Fruit fly (Drosophila melanogaster) whole organism, embryonic: ENCODE measurements around the gene REG.

ENCODE experiments used
- Adf1 ChIP-seq: fragments of 200-800 bp; sonication (Bioruptor generic); IDR thresholded peaks from 2 replicates; pipeline ENCODE4 v1.3.6; 2022; ENCODE audit warnings: missing biosample characterization, missing genetic modification characterization
- CG10543 ChIP-seq: fragments of 200-800 bp; sonication (Bioruptor generic); optimal IDR thresholded peaks from 3 replicates; lab custom pipeline; 2017; ENCODE audit warnings: missing biosample characterization, mild to moderate bottlenecking, missing genetic modification characterization, moderate library complexity
- CG11247 ChIP-seq: fragments of 200-800 bp; sonication (Bioruptor generic); IDR thresholded peaks from 2 replicates; pipeline ENCODE4 v1.3.6; 2022; ENCODE audit warnings: missing biosample characterization, missing genetic modification characterization
- CG11456 ChIP-seq: fragments of 200-800 bp; sonication (Bioruptor generic); IDR thresholded peaks from 3 replicates; pipeline ENCODE4 v1.3.6; 2022; ENCODE audit warnings: missing biosample characterization, missing genetic modification characterization
- CG11695 ChIP-seq: fragments of 200-800 bp; sonication (Bioruptor generic); IDR thresholded peaks from 3 replicates; pipeline ENCODE4 v1.3.6; 2022; ENCODE audit warnings: missing biosample characterization, missing genetic modification characterization
- CG15073 ChIP-seq: fragments of 200-800 bp; sonication (Bioruptor generic); optimal IDR thresholded peaks from 2 replicates; lab custom pipeline; 2016; ENCODE audit warnings: missing biosample characterization, missing genetic modification characterization
- CG1647 ChIP-seq: fragments of 200-800 bp; sonication (Bioruptor generic); optimal IDR thresholded peaks from 3 replicates; lab custom pipeline; 2016; ENCODE audit warnings: missing biosample characterization, missing genetic modification characterization
- CG17361 ChIP-seq: fragments of 200-800 bp; sonication (Bioruptor generic); IDR thresholded peaks from 3 replicates; pipeline ENCODE4 v1.3.6; 2022; ENCODE audit warnings: missing biosample characterization, missing genetic modification characterization
- CG17829 ChIP-seq: fragments of 200-800 bp; optimal IDR thresholded peaks from 2 replicates; lab custom pipeline; 2019; ENCODE audit warnings: missing biosample characterization, mild to moderate bottlenecking, missing genetic modification characterization, moderate library complexity
- CG18764 ChIP-seq: fragments of 200-800 bp; sonication (Bioruptor generic); optimal IDR thresholded peaks from 3 replicates; lab custom pipeline; 2016; ENCODE audit warnings: missing biosample characterization, missing genetic modification characterization
- CG2712 ChIP-seq: fragments of 200-800 bp; optimal IDR thresholded peaks from 3 replicates; lab custom pipeline; 2019; ENCODE audit warnings: missing biosample characterization, mild to moderate bottlenecking, missing genetic modification characterization, moderate library complexity
- CG31388 ChIP-seq: fragments of 200-800 bp; sonication (Bioruptor generic); optimal IDR thresholded peaks from 2 replicates; lab custom pipeline; 2016; ENCODE audit warnings: missing biosample characterization, missing genetic modification characterization
- CG6765 ChIP-seq: fragments of 200-800 bp; sonication (Bioruptor generic); optimal IDR thresholded peaks from 3 replicates; lab custom pipeline; 2017; ENCODE audit warnings: missing biosample characterization, mild to moderate bottlenecking, missing genetic modification characterization
- CG7786 ChIP-seq: fragments of 200-800 bp; sonication (Bioruptor generic); optimal IDR thresholded peaks from 2 replicates; lab custom pipeline; 2016; ENCODE audit warnings: missing biosample characterization, missing genetic modification characterization
- CG8281 ChIP-seq: fragments of 200-800 bp; sonication (Bioruptor generic); optimal IDR thresholded peaks from 2 replicates; lab custom pipeline; 2018; ENCODE audit warnings: missing biosample characterization, mild to moderate bottlenecking, missing genetic modification characterization, moderate library complexity
- CG8359 ChIP-seq: fragments of 200-800 bp; sonication (Bioruptor generic); optimal IDR thresholded peaks from 2 replicates; lab custom pipeline; 2017; ENCODE audit warnings: missing biosample characterization, mild to moderate bottlenecking, missing genetic modification characterization, borderline replicate concordance
- CG9437 ChIP-seq: fragments of 200-800 bp; sonication (Bioruptor generic); optimal IDR thresholded peaks from 2 replicates; lab custom pipeline; 2018; ENCODE audit warnings: missing biosample characterization, mild to moderate bottlenecking, missing genetic modification characterization
- CTCF ChIP-seq: fragments of 200-800 bp; sonication (Bioruptor generic); optimal IDR thresholded peaks from 2 replicates; lab custom pipeline; 2017; ENCODE audit warnings: missing biosample characterization, mild to moderate bottlenecking, missing genetic modification characterization, moderate library complexity
- D19A ChIP-seq: fragments of 200-800 bp; optimal IDR thresholded peaks from 3 replicates; lab custom pipeline; 2019; ENCODE audit warnings: missing biosample characterization, mild to moderate bottlenecking, missing genetic modification characterization, moderate library complexity
- Dek ChIP-seq: fragments of 200-800 bp; sonication (Bioruptor generic); optimal IDR thresholded peaks from 3 replicates; lab custom pipeline; 2019; ENCODE audit warnings: missing biosample characterization, mild to moderate bottlenecking, missing genetic modification characterization, moderate library complexity
- Gsc ChIP-seq: fragments of 200-800 bp; sonication (Bioruptor generic); IDR thresholded peaks from 2 replicates; pipeline ENCODE4 v1.3.6; 2022; ENCODE audit warnings: missing biosample characterization, missing genetic modification characterization
- HLH3B ChIP-seq: fragments of 200-800 bp; sonication (Bioruptor generic); IDR thresholded peaks from 2 replicates; pipeline ENCODE4 v1.3.6; 2022; ENCODE audit warnings: missing biosample characterization, missing genetic modification characterization
- Hand ChIP-seq: fragments of 200-800 bp; sonication (Bioruptor generic); optimal IDR thresholded peaks from 2 replicates; lab custom pipeline; 2017; ENCODE audit warnings: mild to moderate bottlenecking, missing biosample characterization, missing genetic modification reagents, missing genetic modification characterization
- Hmr ChIP-seq: fragments of 200-800 bp; sonication (Bioruptor generic); optimal IDR thresholded peaks from 3 replicates; lab custom pipeline; 2017; ENCODE audit warnings: mild to moderate bottlenecking, missing biosample characterization, missing genetic modification reagents, missing genetic modification characterization
- Hr78 ChIP-seq, 2 experiments: fragments of 200-800 bp in 1 of 2; fragments of >200 bp in 1 of 2; sonication (Bioruptor generic) in 1 of 2; optimal IDR thresholded peaks; 2 replicates each; lab custom pipeline; 2017 to 2019; ENCODE audit warnings: missing biosample characterization in 2 of 2, missing genetic modification characterization in 2 of 2, mild to moderate bottlenecking in 1 of 2, moderate library complexity in 1 of 2
- Meics ChIP-seq: fragments of 200-800 bp; sonication (Bioruptor generic); optimal IDR thresholded peaks from 2 replicates; lab custom pipeline; 2017; ENCODE audit warnings: missing biosample characterization, mild to moderate bottlenecking, missing genetic modification characterization
- Oaz ChIP-seq: fragments of 200-800 bp; sonication (Bioruptor generic); IDR thresholded peaks from 2 replicates; pipeline ENCODE4 v1.3.6; 2022; ENCODE audit warnings: missing biosample characterization, missing genetic modification characterization
- Pdp1 ChIP-seq, 2 experiments: fragments of 200-800 bp; sonication (Bioruptor generic); optimal IDR thresholded peaks; 3 replicates each; lab custom pipeline; 2016; ENCODE audit warnings: missing biosample characterization in 2 of 2, missing genetic modification characterization in 2 of 2, mild to moderate bottlenecking in 1 of 2, moderate library complexity in 1 of 2
- Xbp1 ChIP-seq: fragments of 200-800 bp; sonication (Bioruptor generic); optimal IDR thresholded peaks from 3 replicates; lab custom pipeline; 2016; ENCODE audit warnings: missing biosample characterization, mild to moderate bottlenecking, missing genetic modification characterization
- bowl ChIP-seq: fragments of 200-800 bp; sonication (Bioruptor generic); IDR thresholded peaks from 2 replicates; pipeline ENCODE4 v1.3.6; 2022; ENCODE audit warnings: missing biosample characterization, missing genetic modification characterization
- chinmo ChIP-seq: fragments of 200-800 bp; sonication (Bioruptor generic); IDR thresholded peaks from 4 replicates; pipeline ENCODE4 v1.3.6; 2022; ENCODE audit warnings: missing biosample characterization, missing genetic modification characterization; ENCODE audit not compliant: partially characterized antibody
- gem ChIP-seq: fragments of 200-800 bp; sonication (Bioruptor generic); optimal IDR thresholded peaks from 2 replicates; lab custom pipeline; 2019; ENCODE audit warnings: missing biosample characterization, mild to moderate bottlenecking, missing genetic modification characterization, moderate library complexity
- kni ChIP-seq: fragments of 200-800 bp; sonication (Bioruptor generic); optimal IDR thresholded peaks from 3 replicates; lab custom pipeline; 2017; ENCODE audit warnings: mild to moderate bottlenecking, missing biosample characterization, missing genetic modification reagents, missing genetic modification characterization
- knrl ChIP-seq: fragments of 200-800 bp; sonication (Bioruptor generic); IDR thresholded peaks from 3 replicates; pipeline ENCODE4 v1.3.6; 2022; ENCODE audit warnings: missing biosample characterization, missing genetic modification characterization; ENCODE audit not compliant: partially characterized antibody
- maf-S ChIP-seq: fragments of 200-800 bp; sonication (Bioruptor generic); optimal IDR thresholded peaks from 2 replicates; lab custom pipeline; 2016; ENCODE audit warnings: missing biosample characterization, missing genetic modification characterization
- nom ChIP-seq: fragments of 200-800 bp; sonication (Bioruptor generic); optimal IDR thresholded peaks from 2 replicates; lab custom pipeline; 2017; ENCODE audit warnings: missing biosample characterization, missing genetic modification characterization, mild to moderate bottlenecking, moderate library complexity, missing genetic modification reagents
- phol ChIP-seq: fragments of 200-800 bp; sonication (Bioruptor generic); optimal IDR thresholded peaks from 3 replicates; lab custom pipeline; 2018; ENCODE audit warnings: missing biosample characterization, mild to moderate bottlenecking, missing genetic modification characterization, moderate library complexity
- rib ChIP-seq: fragments of 200-800 bp; sonication (Bioruptor generic); IDR thresholded peaks from 2 replicates; pipeline ENCODE4 v1.3.6; 2022; ENCODE audit warnings: missing biosample characterization, missing genetic modification characterization
- schlank ChIP-seq: fragments of 200-800 bp; sonication (Bioruptor generic); optimal IDR thresholded peaks from 2 replicates; lab custom pipeline; 2018; ENCODE audit warnings: missing biosample characterization, mild to moderate bottlenecking, missing genetic modification characterization
- sd ChIP-seq: fragments of 200-800 bp; sonication (Bioruptor generic); optimal IDR thresholded peaks from 3 replicates; lab custom pipeline; 2018; ENCODE audit warnings: missing biosample characterization, mild to moderate bottlenecking, missing genetic modification characterization, moderate library complexity
- sens ChIP-seq: fragments of 200-800 bp; sonication (Bioruptor generic); peaks from one replicate; lab custom pipeline; 2016; ENCODE audit warnings: missing biosample characterization, missing genetic modification characterization
- sqz ChIP-seq: fragments of 200-800 bp; sonication (Bioruptor generic); optimal IDR thresholded peaks from 3 replicates; lab custom pipeline; 2018; ENCODE audit warnings: missing biosample characterization, mild to moderate bottlenecking, missing genetic modification characterization
- stwl ChIP-seq: fragments of 200-800 bp; sonication (Bioruptor generic); optimal IDR thresholded peaks from 3 replicates; lab custom pipeline; 2018; ENCODE audit warnings: missing biosample characterization, mild to moderate bottlenecking, missing genetic modification characterization, moderate library complexity
- tin ChIP-seq: fragments of 200-800 bp; sonication (Bioruptor generic); optimal IDR thresholded peaks from 3 replicates; lab custom pipeline; 2016; ENCODE audit warnings: missing biosample characterization, missing genetic modification characterization
- unpg ChIP-seq: fragments of 200-800 bp; sonication (Bioruptor generic); optimal IDR thresholded peaks from 3 replicates; lab custom pipeline; 2018; ENCODE audit warnings: missing biosample characterization, mild to moderate bottlenecking, missing genetic modification characterization, moderate library complexity
- vvl ChIP-seq: fragments of 200-800 bp; sonication (Bioruptor generic); IDR thresholded peaks from 2 replicates; pipeline ENCODE4 v1.3.6; 2022; ENCODE audit warnings: missing biosample characterization, missing genetic modification characterization

The REG gene

DNA sequence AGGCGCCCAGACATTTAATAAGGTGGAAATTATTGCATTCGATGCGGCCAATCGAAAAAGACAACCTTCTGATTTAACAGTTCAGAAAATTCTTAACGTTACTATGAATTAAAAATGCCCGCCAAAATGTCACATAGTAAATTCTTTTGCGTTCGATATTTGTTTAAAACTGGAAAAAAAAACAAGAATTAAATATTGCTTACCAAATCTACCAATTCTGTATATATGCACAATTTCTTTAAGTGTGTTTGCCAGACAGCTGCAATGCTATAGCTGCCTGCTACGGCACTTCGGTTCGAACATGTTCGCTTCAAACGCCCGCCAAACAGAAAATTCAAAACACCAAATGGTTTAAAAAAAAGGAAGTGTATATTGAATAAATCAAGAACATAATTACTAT, 1.9 kb downstream of the REG start (continued):
- TF ChIP-seq nom (GFP tag; lab: Kevin White, UChicago), result peak; percentile 2
- TF ChIP-seq CG31388 (GFP tag; lab: Kevin White, UChicago), result no peak
- peak; percentile 8 for TF ChIP-seq D19A
- peak; percentile 59 for TF ChIP-seq phol (tag; lab: Kevin White, UChicago)
- TF ChIP-seq CG17829 (tag; lab: Kevin White, UChicago), result peak; percentile 47
- TF ChIP-seq CG2712 (tag; lab: Kevin White, UChicago), result peak; percentile 68
- TF ChIP-seq CG18764 (GFP tag; lab: Kevin White, UChicago), result peak; percentile 48
- TF ChIP-seq rib, result no peak
- TF ChIP-seq sqz (GFP tag; lab: Kevin White, UChicago), result peak; percentile 8
- no peak for TF ChIP-seq CG8281 (tag; lab: Kevin White, UChicago)
- peak; percentile 74 for TF ChIP-seq Xbp1 (GFP tag; lab: Kevin White, UChicago)
- TF ChIP-seq, all 482 proteins: peak for 296

DNA sequence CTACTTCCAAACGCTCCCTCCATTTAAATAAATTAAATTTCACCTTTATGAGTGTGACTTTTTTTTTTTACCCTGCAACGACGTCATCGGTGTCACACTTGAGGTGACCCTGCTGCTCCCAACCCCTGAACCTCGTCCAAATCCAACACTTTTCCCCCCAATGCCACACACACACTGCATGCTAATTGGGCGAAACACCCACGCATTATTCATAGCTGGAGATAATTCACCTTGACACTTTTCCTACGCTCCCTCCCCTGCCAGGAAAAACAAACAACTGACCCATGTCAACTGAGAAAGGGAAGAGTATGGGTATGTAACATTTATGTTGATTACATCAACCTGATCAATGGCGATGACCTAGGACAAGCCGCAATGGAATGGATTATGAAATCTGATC, 7.2 kb downstream of the REG start:
- no peak for TF ChIP-seq CTCF (GFP tag; lab: Kevin White, UChicago)
- TF ChIP-seq kni (GFP tag; lab: Kevin White, UChicago), result peak; percentile 18
- no peak for TF ChIP-seq Meics
- 0 out of 4 replicates have a peak, but pooled peaks have one; percentile 37 for TF ChIP-seq chinmo
- TF ChIP-seq vvl (GFP tag; lab: Robert Waterston, UW), result peak; percentile 53; the same call in 1 of the 2 replicates
- peak in 1 of 2 experiments; percentile 75 for TF ChIP-seq Hr78 (GFP tag; optimal IDR thresholded peaks at IDR 0.05; lab: Kevin White, UChicago)
- TF ChIP-seq Hmr (GFP tag; lab: Kevin White, UChicago), result no peak
- TF ChIP-seq Pdp1 (GFP tag; optimal IDR thresholded peaks at IDR 0.05; lab: Kevin White, UChicago), result peak in 1 of 2 experiments; percentile 2

DNA sequence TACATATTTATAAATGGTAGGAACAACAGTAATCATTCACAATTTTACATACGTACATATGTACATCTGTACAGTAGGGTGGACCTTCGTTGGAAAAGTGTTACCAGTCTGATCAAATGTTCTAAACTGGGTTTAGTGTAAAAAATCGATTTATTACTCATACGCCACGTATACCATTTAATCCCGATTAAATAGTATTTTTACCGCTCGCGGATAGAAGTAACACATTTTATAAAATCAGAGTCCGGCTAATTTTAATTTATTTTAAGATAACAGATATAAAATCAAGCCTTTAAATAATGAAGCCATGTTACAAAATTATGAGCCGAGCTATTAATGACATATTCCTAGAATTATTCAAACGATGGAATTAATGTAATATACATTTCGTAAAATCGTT, 8.3 kb downstream of the REG start:
- TF ChIP-seq sens (GFP tag; lab: Kevin White, UChicago) (peak; percentile 12), CG17361 (GFP tag; lab: Robert Waterston, UW) (0 out of 3 replicates have a peak, but pooled peaks have one; percentile 17), Hand (GFP tag; lab: Kevin White, UChicago) (no peak), CG11695 (GFP tag; lab: Robert Waterston, UW) (0 out of 3 replicates have a peak, but pooled peaks have one; percentile 11), phol (tag; lab: Kevin White, UChicago) (peak; percentile 12), CG9437 (GFP tag; lab: Kevin White, UChicago) (peak; percentile 5), CG10543 (GFP tag; lab: Kevin White, UChicago) (no peak), stwl (tag; lab: Kevin White, UChicago) (peak; percentile 14)

DNA sequence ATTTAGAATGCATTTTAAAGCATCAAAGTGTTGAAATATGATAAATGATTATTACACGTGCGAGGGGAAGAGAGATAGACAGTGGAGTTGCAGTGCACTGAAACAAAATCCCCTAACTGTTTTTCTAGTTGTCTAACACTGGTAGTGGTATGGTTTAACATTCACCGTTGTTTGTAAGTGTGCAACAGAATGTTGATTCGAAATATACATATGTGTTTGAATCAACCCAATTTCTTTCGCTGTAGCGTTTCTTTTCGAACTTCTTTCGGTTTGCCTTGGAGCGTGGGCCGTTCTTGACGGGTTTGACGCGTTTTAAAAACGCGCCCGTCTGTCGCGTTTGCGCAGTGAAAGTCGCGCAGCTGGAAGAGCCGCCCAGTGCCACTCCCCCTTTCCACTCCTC, 9.2 kb downstream of the REG start:
- no peak for TF ChIP-seq CG6765 (GFP tag; lab: Kevin White, UChicago)
- TF ChIP-seq Dek (tag; lab: Kevin White, UChicago), result no peak
- no peak for TF ChIP-seq CG11456 (GFP tag; lab: Robert Waterston, UW)
- TF ChIP-seq knrl (GFP tag; lab: Robert Waterston, UW), result no peak
- TF ChIP-seq sd (tag; lab: Kevin White, UChicago), result no peak
- no peak for TF ChIP-seq CG15073
- TF ChIP-seq gem (tag; lab: Kevin White, UChicago), result peak; percentile 23
- TF ChIP-seq CG9437 (GFP tag; lab: Kevin White, UChicago), result no peak
- peak; percentile 12 for TF ChIP-seq unpg (GFP tag; lab: Kevin White, UChicago)
- no peak for TF ChIP-seq CG1647 (GFP tag; lab: Kevin White, UChicago)
- no peak for TF ChIP-seq Gsc (GFP tag; lab: Robert Waterston, UW)
- TF ChIP-seq HLH3B (GFP tag; lab: Robert Waterston, UW), result peak; percentile 44
- peak; percentile 94 for TF ChIP-seq CG8359 (GFP tag; lab: Kevin White, UChicago)
- TF ChIP-seq tin (GFP tag; lab: Kevin White, UChicago), result no peak
- TF ChIP-seq maf-S (GFP tag; lab: Kevin White, UChicago), result no peak
- TF ChIP-seq Oaz (GFP tag; lab: Robert Waterston, UW), result no peak
- no peak for TF ChIP-seq bowl
- no peak for TF ChIP-seq CG7786 (GFP tag; lab: Kevin White, UChicago)
- TF ChIP-seq schlank (tag; lab: Kevin White, UChicago), result no peak
- TF ChIP-seq CG11247 (GFP tag; lab: Robert Waterston, UW), result no peak
- no peak for TF ChIP-seq Adf1 (GFP tag; lab: Robert Waterston, UW)
